Fruit fly (Drosophila melanogaster) whole organism, larva: ENCODE data around the gene DCP2.

Source experiments
- noc ChIP-seq: fragments of 200-800 bp; sonication (Bioruptor generic); optimal IDR thresholded peaks from 3 replicates; lab custom pipeline; 2019; ENCODE audit warnings: missing biosample characterization, mild to moderate bottlenecking, missing genetic modification characterization, moderate library complexity

Gene DCP2

DNA sequence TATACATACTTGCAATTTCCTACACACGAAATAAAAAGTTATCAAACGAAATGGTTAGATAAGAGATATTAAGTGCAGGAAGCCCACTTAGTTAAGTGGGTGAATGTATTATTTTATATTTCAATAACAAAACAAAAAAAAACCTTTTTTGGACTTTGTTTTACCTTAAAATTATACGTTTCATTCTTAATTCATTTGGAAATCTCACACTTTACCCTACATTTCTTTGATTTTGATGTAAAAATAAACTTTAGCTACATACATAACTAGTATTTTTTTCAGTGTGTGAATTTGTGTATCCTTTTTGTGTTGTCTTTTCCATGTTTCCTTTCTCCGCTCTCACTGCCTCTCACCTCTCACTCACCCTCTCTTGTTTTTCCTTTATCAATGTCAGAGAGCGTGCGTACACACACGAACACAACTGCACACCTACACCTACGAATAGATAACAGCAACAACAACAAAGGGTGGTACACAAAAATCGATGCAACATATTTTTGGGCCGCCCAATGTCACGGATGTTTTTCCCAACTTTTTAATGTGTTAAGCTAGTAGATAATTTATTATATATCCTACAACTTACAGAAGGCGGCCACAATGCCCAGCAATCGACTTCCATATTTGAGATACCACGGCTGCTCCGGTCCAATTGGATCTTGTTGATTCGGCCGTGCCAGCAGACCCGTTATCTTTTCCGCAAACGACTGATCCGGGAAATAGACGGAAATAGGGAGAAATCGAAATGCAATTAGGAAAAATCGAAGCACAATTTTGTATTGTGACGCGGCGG is 10.7 kb downstream of the DCP2 start:
- peak; percentile 70 for TF ChIP-seq noc (tag; lab: Kevin White, UChicago)

DNA sequence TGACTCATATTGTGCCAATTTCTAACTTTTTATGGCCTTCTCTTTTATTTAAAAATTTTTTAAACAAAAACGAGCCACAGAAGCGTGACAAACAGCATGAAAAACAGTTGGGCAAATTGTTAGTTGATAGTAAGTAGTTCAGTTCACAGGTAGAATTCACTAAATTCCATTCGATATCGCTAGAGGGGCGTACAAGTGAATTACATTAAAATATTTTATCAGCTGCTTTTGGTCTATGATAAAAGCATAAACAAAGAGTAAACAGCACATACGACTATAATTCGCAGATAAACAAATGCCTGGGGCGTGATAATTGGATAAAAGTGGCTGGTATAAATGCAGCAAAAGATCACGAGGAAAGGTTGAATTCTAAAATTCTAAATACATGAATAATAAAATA is 12.2 kb downstream of the DCP2 start:
- no peak for TF ChIP-seq noc (tag; lab: Kevin White, UChicago)

dm6 chr3L:15809768-15810167 is 16.5 kb downstream of the DCP2 start:
- no peak for TF ChIP-seq noc (tag; lab: Kevin White, UChicago)

DNA sequence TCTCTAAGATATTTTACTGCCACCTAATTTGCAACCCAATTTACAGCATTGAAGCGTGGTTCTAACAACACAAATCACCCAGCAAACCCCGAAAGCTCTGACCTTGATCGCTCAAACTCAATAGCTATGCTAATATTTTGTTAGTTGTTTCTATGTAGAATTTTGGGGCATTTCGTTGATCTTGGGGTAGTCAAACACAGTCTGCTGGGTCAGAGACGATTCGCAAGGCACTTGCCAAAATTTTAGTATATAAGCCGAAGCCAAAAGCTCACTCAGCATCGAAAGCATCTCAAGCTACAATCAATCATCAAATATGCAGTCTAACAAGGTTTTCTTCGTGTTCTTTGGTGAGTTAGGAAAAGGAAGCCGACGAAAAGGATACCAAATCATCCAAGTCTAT is 17.0 kb downstream of the DCP2 start, which contains the start of gene CG13445:
TSS of gene CG13445 (plus strand) at position 301 of the 400 bp plus-strand sequence.
- TF ChIP-seq noc (tag; lab: Kevin White, UChicago): no peak

DNA sequence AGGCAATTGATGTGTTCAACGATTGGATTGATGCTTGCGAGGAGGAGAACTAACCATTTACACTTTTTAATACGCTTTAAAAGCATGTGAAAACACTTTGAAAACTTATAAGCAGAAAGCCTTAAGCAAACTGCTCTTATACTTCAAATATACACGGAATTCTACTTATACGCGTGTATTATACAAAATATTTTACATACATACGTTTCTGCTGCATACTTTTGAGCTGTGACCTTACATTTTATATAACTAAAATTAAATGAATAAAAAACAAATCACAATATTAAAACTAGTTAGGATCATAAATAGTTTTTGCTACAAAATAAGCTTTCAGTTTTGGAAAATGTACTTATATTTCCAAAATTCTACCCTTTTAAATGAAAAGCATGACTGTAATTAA is 17.6 kb downstream of the DCP2 start:
- no peak for TF ChIP-seq noc (tag; lab: Kevin White, UChicago)

- no peak for TF ChIP-seq noc (tag; lab: Kevin White, UChicago)
Observed at dm6 chr3L:15808022-15808421, 18.2 kb downstream of the DCP2 start, which contains the start of gene CG6244. Gene CG6244, plus strand, starts transcription at chr3L:15808322.

dm6 chr3L:15802655-15803054 is 23.6 kb downstream of the DCP2 start:
- no peak for TF ChIP-seq noc (tag; lab: Kevin White, UChicago)

DNA sequence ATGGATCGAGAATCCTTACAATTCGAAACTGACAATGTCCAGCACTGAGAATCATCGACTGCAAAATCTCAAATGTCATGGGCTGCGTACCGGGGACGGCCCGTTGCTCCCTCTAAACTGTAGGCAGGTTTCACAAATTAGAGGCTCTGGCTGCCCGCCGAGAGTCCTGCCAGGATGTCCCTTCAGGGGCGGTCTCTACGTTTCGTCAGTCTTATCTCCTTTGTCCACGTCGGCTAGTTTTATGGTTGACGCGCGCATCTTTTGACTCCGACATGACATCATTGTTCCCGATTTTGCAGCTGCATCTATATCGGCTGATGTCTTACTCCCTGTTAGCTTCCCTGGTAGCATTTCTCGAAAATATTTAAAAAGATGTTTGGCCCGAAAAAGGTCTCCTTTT is 24.1 kb downstream of the DCP2 start:
- TF ChIP-seq noc (tag; lab: Kevin White, UChicago): no peak

dm6 chr3L:15794311-15794710 is 31.9 kb downstream of the DCP2 start:
- TF ChIP-seq noc (tag; lab: Kevin White, UChicago): no peak

DNA sequence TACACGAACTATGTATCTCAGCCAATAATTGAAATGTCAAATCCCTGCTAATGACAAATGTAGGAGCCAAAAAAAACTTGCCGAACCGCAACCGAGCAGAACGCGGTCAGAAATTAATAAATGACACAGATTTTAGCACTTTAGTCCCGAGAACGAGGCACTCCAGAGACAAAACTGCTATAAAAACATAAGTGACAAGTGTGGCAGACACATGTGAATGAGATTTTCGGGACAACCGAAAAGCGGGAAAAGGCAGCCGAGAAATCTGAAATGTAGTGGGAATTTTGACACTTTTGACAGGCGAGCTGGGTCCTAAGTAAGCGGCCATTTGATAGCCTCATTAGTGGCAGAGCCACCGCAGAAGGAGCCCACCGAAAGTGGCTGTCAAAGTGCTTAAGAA is 35.2 kb downstream of the DCP2 start:
- no peak for TF ChIP-seq noc (tag; lab: Kevin White, UChicago)

dm6 chr3L:15787406-15787805 is 38.8 kb downstream of the DCP2 start:
- TF ChIP-seq noc (tag; lab: Kevin White, UChicago): no peak

DNA sequence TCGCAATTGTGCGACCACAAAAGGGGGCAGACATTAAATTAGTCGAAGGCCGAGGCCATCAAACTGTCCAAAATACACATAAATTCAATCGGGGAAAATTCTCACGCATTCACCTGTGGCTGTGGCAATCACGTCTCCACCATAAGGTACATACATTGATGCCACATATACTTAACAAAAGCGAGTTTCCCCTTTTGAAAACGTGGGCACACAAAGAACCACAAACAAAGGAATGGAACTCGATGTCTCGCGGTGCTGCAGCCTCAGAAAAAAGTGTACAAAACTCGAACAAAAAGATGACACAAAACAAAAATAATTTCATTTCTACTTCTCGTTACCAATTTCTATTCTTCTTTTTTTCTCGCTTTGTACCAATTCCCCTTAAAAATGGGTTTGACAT is 40.9 kb downstream of the DCP2 start:
- TF ChIP-seq noc (tag; lab: Kevin White, UChicago): no peak

DNA sequence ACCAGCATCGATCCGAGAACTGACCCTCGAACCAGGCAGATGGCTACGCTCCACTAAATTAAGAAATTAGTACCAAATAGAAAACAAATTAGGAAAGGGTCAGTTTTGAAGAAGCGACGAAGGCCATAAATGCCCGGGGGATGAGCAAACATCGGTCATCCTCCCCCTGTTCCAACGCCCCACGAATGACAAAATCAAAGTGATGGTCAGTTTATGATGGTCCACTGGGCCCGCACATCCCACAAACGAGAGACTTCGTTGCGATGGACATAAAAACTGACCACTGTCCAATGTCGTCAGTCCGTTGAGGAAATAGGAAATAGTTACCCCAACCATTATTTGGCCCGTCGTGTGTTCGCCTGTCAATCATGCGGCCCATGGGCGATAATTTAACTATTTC is 47.3 kb downstream of the DCP2 start:
- no peak for TF ChIP-seq noc (tag; lab: Kevin White, UChicago)

dm6 chr3L:15777839-15778238 is 48.4 kb downstream of the DCP2 start:
- no peak for TF ChIP-seq noc (tag; lab: Kevin White, UChicago)

- TF ChIP-seq noc (tag; lab: Kevin White, UChicago): no peak
Observed at dm6 chr3L:15777383-15777782, 48.8 kb downstream of the DCP2 start.

- TF ChIP-seq noc (tag; lab: Kevin White, UChicago): no peak
Observed at dm6 chr3L:15775498-15775897, 50.7 kb downstream of the DCP2 start.

- TF ChIP-seq noc (tag; lab: Kevin White, UChicago): peak; percentile 11
Observed at dm6 chr3L:15772239-15772638, 54.0 kb downstream of the DCP2 start.
